Worm (Caenorhabditis elegans) whole organism, L1 larva: ENCODE measurements around the gene nspd-3.
"Not testable (repeated sequence)": the region's sequence is repeated elsewhere in the genome, so short reads cannot be mapped to it uniquely, and the experiment has no call there.

Experiments
- C04F5.9 ChIP-seq: sonication (generic microtip); optimal IDR thresholded peaks from 2 replicates; lab custom pipeline; 2016; ENCODE audit warnings: missing genetic modification characterization, missing compliant biosample characterization
- C16A3.4 ChIP-seq: fragments of 150-350 bp; optimal IDR thresholded peaks from 2 replicates; lab custom pipeline; 2014; ENCODE audit warnings: missing biosample characterization, missing genetic modification characterization
- Y116A8C.19 ChIP-seq: sonication (generic microtip); optimal IDR thresholded peaks from 2 replicates; lab custom pipeline; 2016; ENCODE audit warnings: missing compliant biosample characterization, missing genetic modification characterization, borderline replicate concordance
- aha-1 ChIP-seq: fragments of 150-350 bp; optimal IDR thresholded peaks from 2 replicates; lab custom pipeline; 2014; ENCODE audit warnings: missing biosample characterization, missing genetic modification characterization
- aly-2 ChIP-seq: fragments of 150-350 bp; optimal IDR thresholded peaks from 2 replicates; lab custom pipeline; 2014; ENCODE audit warnings: missing biosample characterization, missing genetic modification characterization
- ama-1 ChIP-seq: fragments of 150-350 bp; optimal IDR thresholded peaks from 2 replicates; lab custom pipeline; 2014
- ceh-63 ChIP-seq: fragments of 200-800 bp; sonication (Bioruptor generic); optimal IDR thresholded peaks from 2 replicates; lab custom pipeline; 2018; ENCODE audit warnings: mild to moderate bottlenecking, missing genetic modification characterization, missing compliant biosample characterization
- ceh-8 ChIP-seq: fragments of 200-800 bp; sonication (Bioruptor generic); optimal IDR thresholded peaks from 2 replicates; lab custom pipeline; 2018; ENCODE audit warnings: mild to moderate bottlenecking, missing genetic modification characterization, moderate library complexity, missing compliant biosample characterization
- ceh-82 ChIP-seq, 3 experiments: fragments of 150-350 bp in 1 of 3; sonication (generic microtip) in 2 of 3; optimal IDR thresholded peaks; 2 replicates each; lab custom pipeline; 2014 to 2017; ENCODE audit warnings: missing biosample characterization in 3 of 3, missing genetic modification characterization in 3 of 3
- ceh-88 ChIP-seq: fragments of 200-800 bp; sonication (Bioruptor generic); IDR thresholded peaks from 2 replicates; pipeline ENCODE4 v1.3.6; 2022; ENCODE audit warnings: missing genetic modification characterization, missing compliant biosample characterization
- ces-1 ChIP-seq: fragments of 150-350 bp; optimal IDR thresholded peaks from 2 replicates; lab custom pipeline; 2014; ENCODE audit warnings: missing biosample characterization, missing genetic modification reagents, missing genetic modification characterization
- dpl-1 ChIP-seq, 3 experiments: fragments of 150-350 bp in 2 of 3; sonication (generic microtip) in 1 of 3; optimal IDR thresholded peaks; 2 replicates each; lab custom pipeline; 2014 to 2017; ENCODE audit warnings: missing biosample characterization in 3 of 3, missing genetic modification characterization in 3 of 3, missing genetic modification reagents in 3 of 3
- dsc-1 ChIP-seq: sonication (generic microtip); optimal IDR thresholded peaks from 2 replicates; lab custom pipeline; 2016; ENCODE audit warnings: mild to moderate bottlenecking, missing genetic modification characterization, missing compliant biosample characterization
- egl-13 ChIP-seq: sonication (generic microtip); optimal IDR thresholded peaks from 2 replicates; lab custom pipeline; 2016; ENCODE audit warnings: missing genotype, missing genetic modification reagents, missing genetic modification characterization, missing compliant biosample characterization
- fkh-10 ChIP-seq: sonication (generic microtip); optimal IDR thresholded peaks from 2 replicates; lab custom pipeline; 2017; ENCODE audit warnings: missing biosample characterization, missing genetic modification reagents, missing genetic modification characterization
- fkh-8 ChIP-seq: sonication (generic microtip); optimal IDR thresholded peaks from 2 replicates; lab custom pipeline; 2016; ENCODE audit warnings: mild to moderate bottlenecking, missing genetic modification characterization, missing compliant biosample characterization
- grh-1 ChIP-seq: fragments of 200-800 bp; sonication (Bioruptor generic); IDR thresholded peaks from 2 replicates; pipeline ENCODE4 v1.3.6; 2022; ENCODE audit warnings: missing genetic modification reagents, missing genetic modification characterization, missing compliant biosample characterization
- hpl-2 ChIP-seq: fragments of 150-350 bp; optimal IDR thresholded peaks from 2 replicates; lab custom pipeline; 2014; ENCODE audit warnings: missing biosample characterization, missing genetic modification reagents, missing genetic modification characterization
- isw-1 ChIP-seq: fragments of 200-800 bp; sonication (Bioruptor generic); IDR thresholded peaks from 2 replicates; pipeline ENCODE4 v1.3.6; 2022; ENCODE audit warnings: missing genetic modification characterization, missing compliant biosample characterization
- lin-13 ChIP-seq: fragments of 150-350 bp; optimal IDR thresholded peaks from 2 replicates; lab custom pipeline; 2014; ENCODE audit warnings: missing biosample characterization, missing genetic modification reagents, missing genetic modification characterization
- lin-14 ChIP-seq: fragments of 200-800 bp; sonication (Bioruptor generic); optimal IDR thresholded peaks from 2 replicates; lab custom pipeline; 2018; ENCODE audit warnings: mild to moderate bottlenecking, missing genetic modification characterization, moderate library complexity, missing compliant biosample characterization
- lin-15B ChIP-seq: fragments of 150-350 bp; sonication (generic microtip); optimal IDR thresholded peaks from 3 replicates; lab custom pipeline; 2014; ENCODE audit warnings: missing biosample characterization, missing genetic modification characterization
- lin-39 ChIP-seq: fragments of 150-350 bp; optimal IDR thresholded peaks from 2 replicates; lab custom pipeline; 2014; ENCODE audit warnings: missing biosample characterization, missing genetic modification reagents, missing genetic modification characterization
- lir-3 ChIP-seq: sonication (generic microtip); optimal IDR thresholded peaks from 2 replicates; lab custom pipeline; 2016; ENCODE audit warnings: mild to moderate bottlenecking, missing genetic modification characterization, moderate library complexity, missing compliant biosample characterization; ENCODE audit not compliant: poor library complexity
- lsy-2 ChIP-seq, 2 experiments: fragments of 150-350 bp; optimal IDR thresholded peaks; 2 replicates each; lab custom pipeline; 2014; ENCODE audit warnings: missing biosample characterization in 2 of 2, missing genetic modification characterization in 2 of 2
- mdl-1 ChIP-seq, 2 experiments: fragments of 150-350 bp; optimal IDR thresholded peaks; 2 replicates each; lab custom pipeline; 2014 to 2017; ENCODE audit warnings: missing biosample characterization in 2 of 2, missing genetic modification characterization in 2 of 2, inconsistent platforms in 1 of 2
- mep-1 ChIP-seq: fragments of 150-350 bp; optimal IDR thresholded peaks from 2 replicates; lab custom pipeline; 2014; ENCODE audit warnings: missing biosample characterization, missing genetic modification characterization
- nhr-11 ChIP-seq: fragments of 150-350 bp; optimal IDR thresholded peaks from 2 replicates; lab custom pipeline; 2014; ENCODE audit warnings: missing biosample characterization, missing genetic modification characterization
- nhr-12 ChIP-seq: sonication (generic microtip); optimal IDR thresholded peaks from 2 replicates; lab custom pipeline; 2017; ENCODE audit warnings: missing biosample characterization, missing genetic modification characterization
- nhr-19 ChIP-seq: fragments of 200-800 bp; sonication (Bioruptor generic); conservative IDR thresholded peaks from 2 replicates; pipeline ENCODE4 v1.3.6; 2022; ENCODE audit warnings: missing genetic modification characterization, missing compliant biosample characterization
- nhr-20 ChIP-seq: sonication (generic microtip); optimal IDR thresholded peaks from 2 replicates; lab custom pipeline; 2016; ENCODE audit warnings: mild to moderate bottlenecking, missing genetic modification characterization, missing compliant biosample characterization
- nhr-77 ChIP-seq: fragments of 150-350 bp; optimal IDR thresholded peaks from 2 replicates; lab custom pipeline; 2014; ENCODE audit warnings: missing biosample characterization, missing genetic modification characterization
- nhr-85 ChIP-seq: sonication (generic microtip); peaks from one replicate; lab custom pipeline; 2016; ENCODE audit warnings: missing genetic modification characterization, inconsistent platforms, missing compliant biosample characterization
- nhr-90 ChIP-seq: sonication (generic microtip); optimal IDR thresholded peaks from 2 replicates; lab custom pipeline; 2016; ENCODE audit warnings: mild to moderate bottlenecking, missing genetic modification characterization, missing compliant biosample characterization; ENCODE audit not compliant: poor library complexity
- pag-3 ChIP-seq: sonication (generic microtip); optimal IDR thresholded peaks from 2 replicates; lab custom pipeline; 2017; ENCODE audit warnings: missing genetic modification characterization, mild to moderate bottlenecking, missing compliant biosample characterization, antibody characterized with exemption, borderline replicate concordance; ENCODE audit not compliant: insufficient read depth
- pax-3 ChIP-seq: fragments of 200-800 bp; sonication (Bioruptor generic); optimal IDR thresholded peaks from 2 replicates; lab custom pipeline; 2018; ENCODE audit warnings: mild to moderate bottlenecking, missing genetic modification characterization, moderate library complexity, missing compliant biosample characterization
- rnt-1 ChIP-seq: sonication (generic microtip); optimal IDR thresholded peaks from 2 replicates; lab custom pipeline; 2016; ENCODE audit warnings: mild to moderate bottlenecking, missing genetic modification characterization, moderate library complexity, missing compliant biosample characterization
- snpc-4 ChIP-seq: fragments of 150-350 bp; optimal IDR thresholded peaks from 2 replicates; lab custom pipeline; 2014; ENCODE audit warnings: missing biosample characterization, missing genetic modification characterization
- snu-23 ChIP-seq: sonication (generic microtip); optimal IDR thresholded peaks from 2 replicates; lab custom pipeline; 2016; ENCODE audit warnings: missing genetic modification characterization, missing compliant biosample characterization
- sox-4 ChIP-seq: sonication (generic microtip); optimal IDR thresholded peaks from 2 replicates; lab custom pipeline; 2016; ENCODE audit warnings: missing genetic modification characterization, missing compliant biosample characterization
- tbx-2 ChIP-seq: sonication (generic microtip); optimal IDR thresholded peaks from 2 replicates; lab custom pipeline; 2016; ENCODE audit warnings: missing genetic modification characterization, missing compliant biosample characterization
- tlp-1 ChIP-seq: fragments of 150-350 bp; optimal IDR thresholded peaks from 2 replicates; lab custom pipeline; 2014; ENCODE audit warnings: missing biosample characterization, missing genetic modification characterization
- unc-130 ChIP-seq: fragments of 150-350 bp; optimal IDR thresholded peaks from 2 replicates; lab custom pipeline; 2017; ENCODE audit warnings: missing biosample characterization, missing genetic modification characterization, inconsistent platforms
- unc-62 ChIP-seq: fragments of 150-350 bp; optimal IDR thresholded peaks from 2 replicates; lab custom pipeline; 2014; ENCODE audit warnings: missing biosample characterization, missing genetic modification reagents, missing genetic modification characterization
- unc-86 ChIP-seq: sonication (generic microtip); optimal IDR thresholded peaks from 2 replicates; lab custom pipeline; 2016; ENCODE audit warnings: missing genetic modification characterization, missing compliant biosample characterization
- unc-98 ChIP-seq: fragments of 200-800 bp; sonication (Bioruptor generic); IDR thresholded peaks from 2 replicates; pipeline ENCODE4 v1.3.6; 2022; ENCODE audit warnings: missing genetic modification characterization, missing compliant biosample characterization
- xbp-1 ChIP-seq: sonication (generic microtip); optimal IDR thresholded peaks from 2 replicates; lab custom pipeline; 2016; ENCODE audit warnings: missing genetic modification characterization, missing compliant biosample characterization
- ztf-4 ChIP-seq: fragments of 150-350 bp; optimal IDR thresholded peaks from 2 replicates; lab custom pipeline; 2014; ENCODE audit warnings: missing biosample characterization, missing genetic modification characterization

nspd-3 gene

ce11 chrIV:5166030-5166429 is 3.2 kb upstream of the nspd-3 start, which contains the start of gene ptp-5.1:
TSS of gene ptp-5.1 (plus strand) at chrIV:5166330.
- no peak for TF ChIP-seq pag-3 (tag; lab: Kevin White, UChicago)
- no peak for TF ChIP-seq nhr-12
- no peak for TF ChIP-seq ceh-8 (GFP tag; lab: Kevin White, UChicago)
- TF ChIP-seq xbp-1 (tag; lab: Kevin White, UChicago): no peak
- TF ChIP-seq tlp-1 (tag; lab: Kevin White, UChicago): no peak
- TF ChIP-seq nhr-85 (tag; lab: Kevin White, UChicago): no peak
- no peak for TF ChIP-seq ama-1 (lab: Kevin White, UChicago)
- TF ChIP-seq hpl-2: no peak
- no peak for TF ChIP-seq C04F5.9 (tag; lab: Kevin White, UChicago)
- no peak for TF ChIP-seq snpc-4 (tag; lab: Kevin White, UChicago)
- no peak for TF ChIP-seq lin-39 (tag; lab: Kevin White, UChicago)
- no peak for TF ChIP-seq fkh-10 (GFP tag; lab: Kevin White, UChicago)
- no peak for TF ChIP-seq ces-1 (GFP tag; lab: Kevin White, UChicago)
- no peak for TF ChIP-seq aly-2 (tag; lab: Kevin White, UChicago)
- TF ChIP-seq dpl-1 (GFP tag; optimal IDR thresholded peaks at IDR 0.05; lab: Kevin White, UChicago): no peak
- TF ChIP-seq unc-98: no peak
- no peak for TF ChIP-seq unc-62 (GFP tag; lab: Kevin White, UChicago)
- TF ChIP-seq, all 84 proteins: peak for 0

DNA sequence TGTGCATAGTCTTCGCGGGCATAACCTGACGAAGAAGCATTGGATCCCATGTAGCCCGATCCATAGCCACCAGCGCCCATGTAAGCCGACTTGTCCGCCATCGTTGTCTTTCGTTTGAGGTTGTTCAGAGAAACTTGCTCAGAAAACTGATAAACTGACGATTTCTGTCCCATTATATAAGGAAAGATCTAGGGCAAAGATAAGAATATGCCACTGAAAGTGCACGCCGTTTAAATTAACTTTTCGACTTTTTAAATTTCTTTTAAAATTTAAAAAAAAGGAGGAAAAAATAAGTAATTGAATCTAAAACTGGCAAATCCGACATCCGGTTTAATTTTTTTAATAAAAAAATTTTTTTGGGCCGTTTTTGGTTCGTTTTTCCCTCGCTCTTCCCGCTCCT is 2.8 kb upstream of the nspd-3 start, which contains the start of gene nspd-6:
Gene nspd-6, minus strand, starts transcription at position 101 of the 400 bp plus-strand sequence.
- not testable (repeated sequence) for TF ChIP-seq ceh-63 (GFP tag; lab: Kevin White, UChicago); grh-1 (GFP tag; lab: Robert Waterston, UW); lsy-2 (tag; optimal IDR thresholded peaks at IDR 0.05; lab: Kevin White, UChicago)

DNA sequence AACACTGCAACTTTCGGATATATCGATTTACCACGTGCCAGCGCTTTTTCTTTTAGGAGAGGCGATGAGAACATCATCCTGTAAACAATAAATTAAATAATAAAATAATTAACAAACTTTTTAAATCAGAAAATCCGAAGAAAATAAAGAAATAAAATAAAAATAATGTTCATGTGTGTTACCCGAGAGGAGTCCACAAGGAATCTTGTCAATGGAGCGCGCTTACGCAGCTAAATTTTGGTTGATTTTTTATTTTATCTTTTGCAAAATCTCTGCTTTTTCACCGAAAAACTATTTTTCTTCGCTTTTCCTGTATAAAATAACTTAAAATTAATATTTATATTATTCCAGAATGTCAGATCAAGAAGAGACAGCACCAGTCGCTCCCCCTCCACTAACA is 2.7 kb downstream of the nspd-3 start, which contains the start of the genes C24D10.6 and C24D10.4:
Gene C24D10.6, minus strand, starts transcription at position 78 of the 400 bp plus-strand sequence.
Gene C24D10.4, plus strand, starts transcription at position 352 of the 400 bp plus-strand sequence.
- TF ChIP-seq lir-3 (tag; lab: Kevin White, UChicago) (peak; percentile 44), C04F5.9 (tag; lab: Kevin White, UChicago) (peak; percentile 15), xbp-1 (tag; lab: Kevin White, UChicago) (peak; percentile 63), dsc-1 (tag; lab: Kevin White, UChicago) (peak; percentile 29), lin-14 (peak; percentile 76), unc-130 (no peak), snu-23 (GFP tag; lab: Kevin White, UChicago) (peak; percentile 66), egl-13 (tag; lab: Kevin White, UChicago) (peak; percentile 28), aha-1 (tag; lab: Kevin White, UChicago) (no peak), isw-1 (GFP tag; lab: Robert Waterston, UW) (peak; percentile 32; the same call in 1 of the 2 replicates), pax-3 (tag; lab: Kevin White, UChicago) (no peak), lin-15B (tag; lab: Kevin White, UChicago) (peak; percentile 72), C16A3.4 (tag; lab: Kevin White, UChicago) (peak; percentile 39), lin-13 (peak; percentile 23), nhr-77 (tag; lab: Kevin White, UChicago) (no peak), Y116A8C.19 (tag; lab: Kevin White, UChicago) (no peak), sox-4 (tag; lab: Kevin White, UChicago) (no peak), nhr-19 (GFP tag; lab: Robert Waterston, UW) (peak; percentile 33), mep-1 (tag; lab: Kevin White, UChicago) (peak; percentile 70), tbx-2 (peak; percentile 49), unc-98 (no peak), ceh-82 (tag; optimal IDR thresholded peaks at IDR 0.05; lab: Kevin White, UChicago) (peak; percentile 27 to 60 (median 39)), fkh-8 (tag; lab: Kevin White, UChicago) (no peak), nhr-11 (tag; lab: Kevin White, UChicago) (no peak), rnt-1 (tag; lab: Kevin White, UChicago) (peak; percentile 64), nhr-20 (tag; lab: Kevin White, UChicago) (peak; percentile 61), nhr-85 (tag; lab: Kevin White, UChicago) (peak; percentile 64), mdl-1 (tag; optimal IDR thresholded peaks at IDR 0.05; lab: Kevin White, UChicago) (peak in 1 of 2 experiments; percentile 29), ceh-88 (GFP tag; lab: Robert Waterston, UW) (no peak; the same call in 1 of the 2 replicates), ztf-4 (tag; lab: Kevin White, UChicago) (no peak), lsy-2 (tag; optimal IDR thresholded peaks at IDR 0.05; lab: Kevin White, UChicago) (peak; percentile 69 to 77), nhr-90 (peak; percentile 32), ceh-8 (GFP tag; lab: Kevin White, UChicago) (peak; percentile 9), snpc-4 (tag; lab: Kevin White, UChicago) (peak; percentile 17), hpl-2 (no peak), unc-86 (tag; lab: Kevin White, UChicago) (peak; percentile 8)
